Worm (Caenorhabditis elegans) whole organism, L3 larva: ENCODE results near the gene acr-25.

Experiments used
- R02D3.7 ChIP-seq: fragments of 150-350 bp; optimal IDR thresholded peaks from 2 replicates; lab custom pipeline; 2014; ENCODE audit warnings: missing biosample characterization, missing genetic modification characterization
- aly-2 ChIP-seq: fragments of 150-350 bp; optimal IDR thresholded peaks from 2 replicates; lab custom pipeline; 2014; ENCODE audit warnings: missing biosample characterization, missing genetic modification characterization
- ama-1 ChIP-seq: fragments of 150-350 bp; optimal IDR thresholded peaks from 2 replicates; lab custom pipeline; 2018
- ceh-16 ChIP-seq: sonication (generic microtip); optimal IDR thresholded peaks from 2 replicates; lab custom pipeline; 2017; ENCODE audit warnings: missing biosample characterization, missing genetic modification characterization
- ceh-28 ChIP-seq: fragments of 150-350 bp; optimal IDR thresholded peaks from 2 replicates; lab custom pipeline; 2014; ENCODE audit warnings: missing biosample characterization, missing genetic modification reagents, missing genetic modification characterization
- ceh-9 ChIP-seq: sonication (generic microtip); optimal IDR thresholded peaks from 2 replicates; lab custom pipeline; 2018; ENCODE audit warnings: missing biosample characterization, missing genetic modification characterization
- egl-27 ChIP-seq: sonication (generic microtip); optimal IDR thresholded peaks from 4 replicates; lab custom pipeline; 2017; ENCODE audit warnings: missing biosample characterization, missing genetic modification reagents, missing genetic modification characterization
- egl-5 ChIP-seq: fragments of 150-350 bp; optimal IDR thresholded peaks from 2 replicates; lab custom pipeline; 2017; ENCODE audit warnings: missing biosample characterization, missing genetic modification reagents, missing genetic modification characterization, inconsistent platforms
- elt-1 ChIP-seq: fragments of 150-350 bp; optimal IDR thresholded peaks from 2 replicates; lab custom pipeline; 2014; ENCODE audit warnings: missing biosample characterization, missing genetic modification characterization
- elt-2 ChIP-seq: sonication (generic microtip); optimal IDR thresholded peaks from 2 replicates; lab custom pipeline; 2016; ENCODE audit warnings: missing genetic modification reagents, mild to moderate bottlenecking, missing genetic modification characterization, missing compliant biosample characterization
- elt-3 ChIP-seq, 3 experiments: fragments of 150-350 bp in 1 of 3; sonication (generic microtip) in 2 of 3; optimal IDR thresholded peaks; 2 replicates in 2 of 3; 4 replicates in 1 of 3; lab custom pipeline; 2014 to 2017; ENCODE audit warnings: missing biosample characterization in 3 of 3, missing genetic modification characterization in 3 of 3
- eor-1 ChIP-seq, 2 experiments: fragments of 150-350 bp; optimal IDR thresholded peaks; 2 replicates each; lab custom pipeline; 2014 to 2018; ENCODE audit warnings: missing biosample characterization in 2 of 2, missing genetic modification characterization in 2 of 2
- fkh-10 ChIP-seq: sonication (generic microtip); optimal IDR thresholded peaks from 2 replicates; lab custom pipeline; 2017; ENCODE audit warnings: missing biosample characterization, missing genetic modification reagents, missing genetic modification characterization
- fkh-2 ChIP-seq: fragments of 150-350 bp; optimal IDR thresholded peaks from 2 replicates; lab custom pipeline; 2014; ENCODE audit warnings: missing biosample characterization, missing genetic modification reagents, missing genetic modification characterization
- fos-1 ChIP-seq: fragments of 150-350 bp; optimal IDR thresholded peaks from 2 replicates; lab custom pipeline; 2014; ENCODE audit warnings: missing biosample characterization, missing genetic modification characterization
- hmg-11 ChIP-seq: sonication (generic microtip); optimal IDR thresholded peaks from 2 replicates; lab custom pipeline; 2016; ENCODE audit warnings: missing genetic modification characterization, missing compliant biosample characterization
- jun-1 ChIP-seq: fragments of 150-350 bp; optimal IDR thresholded peaks from 2 replicates; lab custom pipeline; 2014; ENCODE audit warnings: missing biosample characterization, missing genetic modification reagents, missing genetic modification characterization
- lin-15B ChIP-seq: fragments of 150-350 bp; optimal IDR thresholded peaks from 2 replicates; lab custom pipeline; 2014; ENCODE audit warnings: missing biosample characterization, missing genetic modification characterization
- lin-39 ChIP-seq: fragments of 150-350 bp; optimal IDR thresholded peaks from 2 replicates; lab custom pipeline; 2018; ENCODE audit warnings: missing biosample characterization, missing genetic modification reagents, missing genetic modification characterization
- mml-1 ChIP-seq: fragments of 150-350 bp; sonication (generic microtip); optimal IDR thresholded peaks from 3 replicates; lab custom pipeline; 2014; ENCODE audit warnings: missing biosample characterization, missing genetic modification characterization
- nfya-1 ChIP-seq: sonication (generic microtip); optimal IDR thresholded peaks from 2 replicates; lab custom pipeline; 2017; ENCODE audit warnings: missing genetic modification characterization, mild to moderate bottlenecking, missing compliant biosample characterization, antibody characterized with exemption, moderate library complexity; ENCODE audit not compliant: insufficient read depth
- nhr-11 ChIP-seq: fragments of 150-350 bp; optimal IDR thresholded peaks from 2 replicates; lab custom pipeline; 2014; ENCODE audit warnings: missing biosample characterization, missing genetic modification characterization
- nhr-23 ChIP-seq: fragments of 150-350 bp; optimal IDR thresholded peaks from 2 replicates; lab custom pipeline; 2014; ENCODE audit warnings: missing biosample characterization, missing genetic modification reagents, missing genetic modification characterization
- nhr-237 ChIP-seq: fragments of 150-350 bp; optimal IDR thresholded peaks from 2 replicates; lab custom pipeline; 2014; ENCODE audit warnings: missing biosample characterization, missing genetic modification characterization
- nhr-25 ChIP-seq: sonication (generic microtip); optimal IDR thresholded peaks from 2 replicates; lab custom pipeline; 2017; ENCODE audit warnings: missing biosample characterization, missing genetic modification characterization
- nhr-43 ChIP-seq: sonication (generic microtip); optimal IDR thresholded peaks from 2 replicates; lab custom pipeline; 2016; ENCODE audit warnings: mild to moderate bottlenecking, missing genetic modification characterization, missing compliant biosample characterization; ENCODE audit not compliant: poor library complexity, severe bottlenecking
- nhr-67 ChIP-seq: fragments of 150-350 bp; optimal IDR thresholded peaks from 2 replicates; lab custom pipeline; 2014; ENCODE audit warnings: missing biosample characterization, missing genetic modification characterization
- nhr-76 ChIP-seq: fragments of 150-350 bp; sonication (generic microtip); optimal IDR thresholded peaks from 5 replicates; lab custom pipeline; 2014; ENCODE audit warnings: missing biosample characterization, missing genetic modification characterization
- pha-4 ChIP-seq: fragments of 150-350 bp; optimal IDR thresholded peaks from 2 replicates; lab custom pipeline; 2014; ENCODE audit warnings: missing biosample characterization, missing genetic modification reagents, missing genetic modification characterization
- pqm-1 ChIP-seq: fragments of 150-350 bp; optimal IDR thresholded peaks from 2 replicates; lab custom pipeline; 2017; ENCODE audit warnings: missing biosample characterization, missing genetic modification characterization, inconsistent platforms
- sea-2 ChIP-seq: fragments of 150-350 bp; sonication (generic microtip); optimal IDR thresholded peaks from 4 replicates; lab custom pipeline; 2014; ENCODE audit warnings: missing biosample characterization, missing genetic modification reagents, missing genetic modification characterization
- skn-1 ChIP-seq: fragments of 150-350 bp; optimal IDR thresholded peaks from 2 replicates; lab custom pipeline; 2014; ENCODE audit warnings: missing biosample characterization, missing genetic modification characterization
- snpc-4 ChIP-seq: fragments of 150-350 bp; optimal IDR thresholded peaks from 2 replicates; lab custom pipeline; 2014; ENCODE audit warnings: missing biosample characterization, missing genetic modification characterization
- tbx-2 ChIP-seq: sonication (generic microtip); optimal IDR thresholded peaks from 2 replicates; lab custom pipeline; 2016; ENCODE audit warnings: mild to moderate bottlenecking, missing genetic modification characterization, missing compliant biosample characterization
- unc-39 ChIP-seq: sonication (generic microtip); optimal IDR thresholded peaks from 4 replicates; lab custom pipeline; 2017; ENCODE audit warnings: missing biosample characterization, missing genetic modification characterization
- zag-1 ChIP-seq: fragments of 150-350 bp; optimal IDR thresholded peaks from 2 replicates; lab custom pipeline; 2014; ENCODE audit warnings: missing biosample characterization, missing genetic modification characterization
- ztf-4 ChIP-seq: fragments of 150-350 bp; optimal IDR thresholded peaks from 2 replicates; lab custom pipeline; 2014; ENCODE audit warnings: missing biosample characterization, missing genetic modification characterization

The acr-25 gene

ce11 chrIV:6464005-6464404 lies at the start of gene acr-25:
acr-25 (plus strand) TSS chrIV:6464305.
- no peak for TF ChIP-seq egl-27 (tag; lab: Kevin White, UChicago)
- TF ChIP-seq sea-2 (GFP tag; lab: Kevin White, UChicago) = no peak
- no peak for TF ChIP-seq egl-5 (tag; lab: Kevin White, UChicago)
- no peak for TF ChIP-seq fkh-2 (tag; lab: Kevin White, UChicago)
- no peak for TF ChIP-seq aly-2 (tag; lab: Kevin White, UChicago)
- TF ChIP-seq nhr-23 = no peak
- TF ChIP-seq zag-1 (tag; lab: Kevin White, UChicago) = no peak
- no peak for TF ChIP-seq elt-1 (tag; lab: Kevin White, UChicago)

- TF ChIP-seq nhr-43 (tag; lab: Kevin White, UChicago) (no peak), tbx-2 (tag; lab: Kevin White, UChicago) (no peak), pha-4 (tag; lab: Kevin White, UChicago) (no peak), fkh-10 (no peak), nhr-237 (tag; lab: Kevin White, UChicago) (no peak), nfya-1 (tag; lab: Kevin White, UChicago) (no peak), nhr-76 (tag; lab: Kevin White, UChicago) (no peak), unc-39 (tag; lab: Kevin White, UChicago) (no peak), lin-15B (peak; percentile 77), nhr-23 (peak; percentile 59), nhr-25 (tag; lab: Kevin White, UChicago) (peak; percentile 11), eor-1 (tag; optimal IDR thresholded peaks at IDR 0.05; lab: Kevin White, UChicago) (no peak), zag-1 (tag; lab: Kevin White, UChicago) (no peak), nhr-67 (tag; lab: Kevin White, UChicago) (no peak), jun-1 (tag; lab: Kevin White, UChicago) (no peak), pqm-1 (tag; lab: Kevin White, UChicago) (peak; percentile 25), hmg-11 (tag; lab: Kevin White, UChicago) (peak; percentile 47), sea-2 (GFP tag; lab: Kevin White, UChicago) (no peak), ceh-9 (tag; lab: Kevin White, UChicago) (no peak), ztf-4 (tag; lab: Kevin White, UChicago) (no peak), R02D3.7 (tag; lab: Kevin White, UChicago) (peak; percentile 99), egl-5 (tag; lab: Kevin White, UChicago) (peak; percentile 62), mml-1 (tag; lab: Kevin White, UChicago) (no peak)
- TF ChIP-seq, all 47 proteins: peak for 7
Measured at ce11 chrIV:6415149-6415548, 49.0 kb upstream of the acr-25 start, which contains the start of gene exos-2. exos-2 (plus strand) TSS chrIV:6415478.

- no peak for TF ChIP-seq skn-1 (tag; lab: Kevin White, UChicago)
- no peak for TF ChIP-seq snpc-4
- TF ChIP-seq jun-1 (tag; lab: Kevin White, UChicago) = no peak
- TF ChIP-seq eor-1 (tag; optimal IDR thresholded peaks at IDR 0.05; lab: Kevin White, UChicago) = no peak
- no peak for TF ChIP-seq ceh-16 (tag; lab: Kevin White, UChicago)
- TF ChIP-seq aly-2 (tag; lab: Kevin White, UChicago) = no peak
- no peak for TF ChIP-seq ceh-28 (tag; lab: Kevin White, UChicago)
- TF ChIP-seq ztf-4 (tag; lab: Kevin White, UChicago) = no peak
- no peak for TF ChIP-seq pqm-1 (tag; lab: Kevin White, UChicago)
- TF ChIP-seq egl-5 (tag; lab: Kevin White, UChicago) = no peak
- no peak for TF ChIP-seq elt-2 (tag; lab: Kevin White, UChicago)
- TF ChIP-seq nhr-237 (tag; lab: Kevin White, UChicago) = no peak
- TF ChIP-seq elt-3 (tag; optimal IDR thresholded peaks at IDR 0.05; lab: Kevin White, UChicago) = no peak
Measured at ce11 chrIV:6416553-6416952, 47.6 kb upstream of the acr-25 start, which contains the start of gene Y73B6BL.22. Y73B6BL.22 (minus strand) TSS chrIV:6416653.

- no peak for TF ChIP-seq lin-39 (tag; lab: Kevin White, UChicago)
- no peak for TF ChIP-seq nhr-11 (tag; lab: Kevin White, UChicago)
- no peak for TF ChIP-seq fkh-2 (tag; lab: Kevin White, UChicago)
- TF ChIP-seq ceh-9 (tag; lab: Kevin White, UChicago) = no peak
- no peak for TF ChIP-seq zag-1 (tag; lab: Kevin White, UChicago)
- no peak for TF ChIP-seq skn-1 (tag; lab: Kevin White, UChicago)
- TF ChIP-seq nhr-25 (tag; lab: Kevin White, UChicago) = no peak
- no peak for TF ChIP-seq nhr-43 (tag; lab: Kevin White, UChicago)
- TF ChIP-seq lin-15B = no peak
- TF ChIP-seq R02D3.7 (tag; lab: Kevin White, UChicago) = no peak
- no peak for TF ChIP-seq ama-1 (lab: Kevin White, UChicago)
- TF ChIP-seq ztf-4 (tag; lab: Kevin White, UChicago) = no peak
- TF ChIP-seq fos-1 (tag; lab: Kevin White, UChicago) = no peak
Measured at ce11 chrIV:6417612-6418011, 46.5 kb upstream of the acr-25 start.
